Fruit fly (Drosophila melanogaster) Kc167 (cell line): ENCODE measurements around the gene CG13829.
A peak's percentile ranks its signal among the peaks of the same experiment; 100 is the strongest.

Source experiments
- Myc ChIP-seq: fragments of >200 bp; optimal IDR thresholded peaks from 2 replicates; lab custom pipeline; 2017; ENCODE audit warnings: missing external identifiers
- Sin3A ChIP-seq: fragments of >200 bp; optimal IDR thresholded peaks from 2 replicates; lab custom pipeline; 2018; ENCODE audit warnings: missing external identifiers
- h ChIP-seq: fragments of >200 bp; optimal IDR thresholded peaks from 3 replicates; lab custom pipeline; 2018; ENCODE audit warnings: missing external identifiers
- insv ChIP-seq: fragments of >200 bp; optimal IDR thresholded peaks from 3 replicates; lab custom pipeline; 2018; ENCODE audit warnings: missing external identifiers
- psq ChIP-seq: fragments of >200 bp; optimal IDR thresholded peaks from 2 replicates; lab custom pipeline; 2017; ENCODE audit warnings: missing external identifiers
- ttk ChIP-seq: sonication (Bioruptor generic); optimal IDR thresholded peaks from 2 replicates; lab custom pipeline; 2017; ENCODE audit warnings: missing external identifiers

The CG13829 gene

DNA sequence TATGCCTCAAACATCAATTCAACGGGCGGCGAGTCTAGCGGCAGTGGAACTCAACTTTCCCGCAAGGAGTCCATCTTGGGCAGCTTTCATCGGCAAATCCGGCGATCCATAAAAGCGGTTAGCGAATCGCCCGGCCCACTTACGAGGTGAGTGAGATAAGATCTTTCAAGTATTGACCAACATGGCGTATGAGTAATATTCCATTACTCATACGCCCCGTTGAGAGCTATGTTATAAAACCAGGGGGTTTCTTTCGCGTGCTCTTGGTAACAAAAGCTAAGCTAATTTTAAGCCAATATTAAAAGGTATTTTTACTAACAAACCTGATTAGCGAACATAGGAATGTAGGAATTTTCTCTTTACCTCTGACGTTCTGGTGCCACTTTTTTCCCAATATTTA lies 9.2 kb upstream of the CG13829 start:
- no peak for TF ChIP-seq h
- no peak for TF ChIP-seq Myc (lab: Kevin White, UChicago)
- TF ChIP-seq ttk = no peak
- TF ChIP-seq insv (lab: Kevin White, UChicago) = no peak
- TF ChIP-seq Sin3A (lab: Kevin White, UChicago) = no peak
- TF ChIP-seq psq (lab: Kevin White, UChicago) = no peak

dm6 chr3R:23167507-23168324 lies 6.6 kb upstream of the CG13829 start, which contains the start of gene Irk1:
Gene Irk1 (plus strand): TSS chr3R:23168317.
- TF ChIP-seq Myc (lab: Kevin White, UChicago) (no peak), Sin3A (lab: Kevin White, UChicago) (no peak), ttk (no peak)

- TF ChIP-seq ttk (no peak), insv (lab: Kevin White, UChicago) (no peak), Sin3A (lab: Kevin White, UChicago) (no peak), psq (lab: Kevin White, UChicago) (no peak), Myc (lab: Kevin White, UChicago) (no peak), h (no peak)
These were observed 3.5 kb upstream of the CG13829 start for dm6 chr3R:23164630-23165029.

- no peak for TF ChIP-seq psq (lab: Kevin White, UChicago)
- TF ChIP-seq Sin3A (lab: Kevin White, UChicago) = no peak
- TF ChIP-seq h = no peak
- no peak for TF ChIP-seq ttk
- no peak for TF ChIP-seq insv (lab: Kevin White, UChicago)
- no peak for TF ChIP-seq Myc (lab: Kevin White, UChicago)
These were observed 3.0 kb upstream of the CG13829 start for dm6 chr3R:23164134-23164533.

DNA sequence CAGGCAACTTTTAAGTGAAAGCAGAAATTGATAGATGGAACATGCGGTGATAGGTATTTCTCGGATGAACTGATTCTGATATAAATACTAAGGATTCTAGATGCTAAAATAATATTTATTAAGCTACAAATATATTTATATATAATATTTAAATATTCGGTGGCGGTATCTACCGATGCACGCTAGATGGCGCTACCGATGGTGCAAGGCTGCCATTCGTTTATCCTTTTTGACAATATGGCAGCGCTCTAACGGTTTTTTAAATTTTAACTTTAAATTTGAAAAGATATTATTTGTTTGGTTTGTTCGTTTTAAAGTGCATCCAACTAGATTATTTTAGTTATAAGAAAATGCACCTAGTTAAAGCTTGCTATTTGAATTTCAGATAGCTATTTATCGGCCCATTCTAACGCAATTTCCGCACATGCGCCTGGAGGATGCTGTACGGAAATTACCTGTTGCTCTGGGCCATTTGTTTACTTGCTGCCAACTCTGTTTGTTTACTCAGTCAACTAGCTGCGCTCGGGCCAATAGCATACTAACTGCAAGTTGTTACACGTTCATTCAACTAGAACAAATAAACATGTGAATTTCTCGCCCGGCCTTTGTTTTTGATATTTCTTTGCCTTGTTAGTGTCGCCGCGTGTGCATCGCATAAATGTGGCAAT lies 1.7 kb downstream of the CG13829 start, which contains the start of gene VhaAC39-2:
TSS of gene VhaAC39-2 (minus strand) at position 28 of the 668 bp plus-strand sequence.
- no peak for TF ChIP-seq psq (lab: Kevin White, UChicago)
- TF ChIP-seq Sin3A (lab: Kevin White, UChicago) = no peak
- TF ChIP-seq ttk = no peak
- no peak for TF ChIP-seq Myc (lab: Kevin White, UChicago)
- TF ChIP-seq insv (lab: Kevin White, UChicago) = no peak
- no peak for TF ChIP-seq h

dm6 chr3R:23157664-23158151 lies 3.4 kb downstream of the CG13829 start, which contains the start of gene unk:
Gene unk (minus strand): TSS chr3R:23157862.
- no peak for TF ChIP-seq insv (lab: Kevin White, UChicago)
- TF ChIP-seq psq (lab: Kevin White, UChicago) = no peak
- TF ChIP-seq Sin3A (lab: Kevin White, UChicago) = no peak
- TF ChIP-seq h = no peak
- no peak for TF ChIP-seq Myc (lab: Kevin White, UChicago)
- TF ChIP-seq ttk = no peak

- no peak for TF ChIP-seq h
- no peak for TF ChIP-seq Sin3A (lab: Kevin White, UChicago)
- peak; percentile 63 for TF ChIP-seq psq (lab: Kevin White, UChicago)
- TF ChIP-seq ttk = no peak
- TF ChIP-seq Myc (lab: Kevin White, UChicago) = no peak
These were observed 4.1 kb downstream of the CG13829 start for dm6 chr3R:23156865-23157515.

- no peak for TF ChIP-seq insv (lab: Kevin White, UChicago)
These were observed 4.7 kb downstream of the CG13829 start for dm6 chr3R:23156347-23156864.

DNA sequence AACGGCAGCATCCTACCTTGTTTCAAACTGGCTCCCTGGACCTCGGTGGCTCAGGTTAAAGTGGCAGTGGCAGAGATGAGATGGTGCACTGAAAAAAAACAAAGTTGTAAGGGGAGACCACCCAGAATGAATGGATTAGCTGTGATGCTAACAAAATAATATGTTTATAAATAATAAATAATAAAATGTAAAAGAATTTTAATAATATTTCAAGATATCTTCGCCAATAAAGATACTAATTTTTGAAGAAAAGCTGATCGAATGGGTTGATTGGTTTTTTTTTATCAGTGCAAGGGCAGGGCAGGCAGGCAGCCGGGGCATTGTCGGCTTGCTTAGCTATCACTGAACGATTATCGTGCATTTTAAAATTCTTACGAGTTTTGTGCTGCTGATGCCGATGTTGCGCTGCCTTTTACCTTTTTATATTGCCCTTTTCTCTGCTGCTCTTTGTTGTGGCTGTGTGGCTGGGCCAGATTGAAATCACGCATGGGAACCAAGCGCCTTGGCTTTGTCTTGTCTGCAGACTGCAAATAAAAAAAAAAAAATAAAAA lies 12.0 kb downstream of the CG13829 start:
- TF ChIP-seq Myc (lab: Kevin White, UChicago) = no peak
- TF ChIP-seq insv (lab: Kevin White, UChicago) = no peak
- no peak for TF ChIP-seq Sin3A (lab: Kevin White, UChicago)
- no peak for TF ChIP-seq h
- TF ChIP-seq ttk = no peak
- no peak for TF ChIP-seq psq (lab: Kevin White, UChicago)

DNA sequence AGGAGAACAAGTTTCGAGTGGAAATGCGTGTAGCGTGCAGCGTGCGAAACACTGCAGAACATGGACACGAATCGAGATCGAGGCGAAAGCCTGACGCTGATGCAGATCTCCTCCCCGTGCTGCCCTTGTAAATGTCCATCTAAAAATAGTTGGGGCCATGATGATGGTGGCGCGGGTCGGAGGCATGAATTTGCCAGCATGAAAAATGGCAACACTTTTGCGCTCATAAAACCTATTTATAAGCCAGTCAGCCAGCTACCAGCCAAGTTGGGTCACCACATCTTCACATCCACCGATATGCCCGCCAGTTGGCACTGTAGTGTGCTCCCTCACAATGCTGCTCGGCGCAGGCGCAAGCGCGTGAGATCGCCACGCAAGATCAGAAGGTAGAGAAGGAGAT lies 12.7 kb downstream of the CG13829 start:
- TF ChIP-seq psq (lab: Kevin White, UChicago) = no peak
- TF ChIP-seq Myc (lab: Kevin White, UChicago) = no peak
- TF ChIP-seq Sin3A (lab: Kevin White, UChicago) = no peak
- TF ChIP-seq insv (lab: Kevin White, UChicago) = no peak
- TF ChIP-seq h = no peak
- no peak for TF ChIP-seq ttk

DNA sequence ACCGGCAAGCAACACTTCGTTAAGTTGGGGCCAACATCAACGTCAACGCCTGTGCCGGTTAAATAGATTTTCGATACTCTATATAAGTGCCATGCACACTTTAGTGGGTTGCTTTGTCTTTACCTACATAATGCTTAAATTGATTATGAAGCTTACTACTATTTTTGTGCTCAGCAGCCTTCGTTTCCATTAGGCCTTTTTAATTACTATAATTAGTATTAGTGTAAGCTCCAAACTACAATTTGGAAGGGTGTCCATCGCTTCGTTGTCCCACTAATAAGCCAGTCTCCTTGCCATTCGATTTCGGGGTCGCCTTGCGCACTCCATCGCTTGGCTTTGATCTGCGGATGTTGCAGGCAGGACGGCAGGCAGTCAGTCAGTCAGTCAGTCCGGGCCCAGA lies 13.5 kb downstream of the CG13829 start:
- TF ChIP-seq Myc (lab: Kevin White, UChicago) = no peak
- no peak for TF ChIP-seq Sin3A (lab: Kevin White, UChicago)
- no peak for TF ChIP-seq insv (lab: Kevin White, UChicago)
- no peak for TF ChIP-seq h
- no peak for TF ChIP-seq ttk
